Fruit fly (Drosophila melanogaster) Kc167 (cell line): ENCODE results near the gene CG14563.

ENCODE experiments used
- Myc ChIP-seq: fragments of >200 bp; optimal IDR thresholded peaks from 2 replicates; lab custom pipeline; 2017; ENCODE audit warnings: missing external identifiers
- Sin3A ChIP-seq: fragments of >200 bp; optimal IDR thresholded peaks from 2 replicates; lab custom pipeline; 2018; ENCODE audit warnings: missing external identifiers
- h ChIP-seq: fragments of >200 bp; optimal IDR thresholded peaks from 3 replicates; lab custom pipeline; 2018; ENCODE audit warnings: missing external identifiers
- ttk ChIP-seq: sonication (Bioruptor generic); optimal IDR thresholded peaks from 2 replicates; lab custom pipeline; 2017; ENCODE audit warnings: missing external identifiers

- TF ChIP-seq Sin3A = no peak
- no peak for TF ChIP-seq ttk (lab: Kevin White, UChicago)
- TF ChIP-seq h = no peak
- no peak for TF ChIP-seq Myc
Measured at dm6 chr3L:21880398-21880810, 38.2 kb upstream of the CG14563 start.
